Worm (Caenorhabditis elegans): Measurements from ENCODE around the gene K02D10.8.

DNA sequence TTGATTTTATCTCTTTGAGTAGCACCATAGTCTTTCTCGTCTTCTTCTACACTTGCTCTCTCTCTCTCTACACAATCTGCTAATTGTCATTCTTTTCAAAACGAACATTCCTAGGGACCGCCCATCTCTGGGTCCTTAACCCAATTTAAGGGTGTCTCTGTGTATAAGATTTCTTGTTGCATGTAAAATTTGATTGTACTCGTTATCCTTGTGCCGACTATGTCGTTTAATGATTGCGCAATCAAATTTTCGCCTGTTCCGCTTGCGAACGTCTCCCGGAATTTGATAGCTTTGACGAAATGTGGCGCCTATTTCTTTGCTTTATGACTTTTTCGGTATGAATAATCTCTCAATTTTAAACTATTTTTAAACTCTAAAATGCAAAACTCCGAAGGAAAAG, 24.9 kb downstream of the K02D10.8 start:
- TF ChIP-seq peb-1 (tag; optimal IDR thresholded peaks at IDR 0.05) = no peak
- TF ChIP-seq ceh-82 (tag; optimal IDR thresholded peaks at IDR 0.05) = no peak
- TF ChIP-seq lsy-2 (tag; optimal IDR thresholded peaks at IDR 0.05) = no peak
- no peak for TF ChIP-seq nhr-77 (tag; optimal IDR thresholded peaks at IDR 0.05)
- TF ChIP-seq nhr-11 (tag; optimal IDR thresholded peaks at IDR 0.05) = no peak
- no peak for TF ChIP-seq ztf-4 (tag; optimal IDR thresholded peaks at IDR 0.05)
- no peak for TF ChIP-seq unc-62 (GFP tag; optimal IDR thresholded peaks at IDR 0.05)
- no peak for TF ChIP-seq lin-11 (tag; optimal IDR thresholded peaks at IDR 0.05)
- no peak for TF ChIP-seq mab-5 (tag; optimal IDR thresholded peaks at IDR 0.05)

Data from whole organism, L2 larva.